Fruit fly (Drosophila melanogaster): ENCODE data around the gene geko.

- TF ChIP-seq fd85E (GFP tag; optimal IDR thresholded peaks at IDR 0.05) = no peak
- peak; percentile 83 for TF ChIP-seq Sox15 (GFP tag; optimal IDR thresholded peaks at IDR 0.05)
- TF ChIP-seq cyc (GFP tag; optimal IDR thresholded peaks at IDR 0.05) = peak; percentile 95
Measured at dm6 chr3L:18194323-18194996, 55.3 kb downstream of the geko start.

Data from whole organism, prepupa.